Fruit fly (Drosophila melanogaster) whole organism, embryonic: ENCODE measurements around the gene Pgd.

Source experiments
- Abd-B ChIP-seq: fragments of 200-800 bp; sonication (Bioruptor generic); optimal IDR thresholded peaks from 2 replicates; lab custom pipeline; 2018; ENCODE audit warnings: missing biosample characterization, mild to moderate bottlenecking, missing genetic modification characterization, moderate library complexity
- Ada2b ChIP-seq: fragments of 200-800 bp; sonication (Bioruptor generic); IDR thresholded peaks from 2 replicates; pipeline ENCODE4 v1.3.6; 2022; ENCODE audit warnings: missing biosample characterization, missing genetic modification characterization
- Antp ChIP-seq: fragments of 200-800 bp; sonication (Bioruptor generic); optimal IDR thresholded peaks from 3 replicates; lab custom pipeline; 2016; ENCODE audit warnings: missing biosample characterization, missing genetic modification characterization
- CG10147 ChIP-seq: fragments of 200-800 bp; sonication (Bioruptor generic); optimal IDR thresholded peaks from 2 replicates; lab custom pipeline; 2019; ENCODE audit warnings: missing biosample characterization, mild to moderate bottlenecking, missing genetic modification characterization, moderate library complexity
- CG10267 ChIP-seq: fragments of 200-800 bp; sonication (Bioruptor generic); optimal IDR thresholded peaks from 2 replicates; lab custom pipeline; 2018; ENCODE audit warnings: missing biosample characterization, mild to moderate bottlenecking, missing genetic modification characterization, moderate library complexity
- CG10274 ChIP-seq: fragments of 200-800 bp; sonication (Bioruptor generic); optimal IDR thresholded peaks from 3 replicates; lab custom pipeline; 2017; ENCODE audit warnings: missing biosample characterization, mild to moderate bottlenecking, missing genetic modification characterization
- CG11093 ChIP-seq: fragments of 200-800 bp; sonication (Bioruptor generic); IDR thresholded peaks from 3 replicates; pipeline ENCODE4 v1.3.6; 2022; ENCODE audit warnings: missing biosample characterization, missing genetic modification characterization
- CG12219 ChIP-seq: fragments of 200-800 bp; sonication (Bioruptor generic); optimal IDR thresholded peaks from 3 replicates; lab custom pipeline; 2018; ENCODE audit warnings: missing biosample characterization, mild to moderate bottlenecking, missing genetic modification characterization
- CG12769 ChIP-seq: fragments of 200-800 bp; sonication (Bioruptor generic); optimal IDR thresholded peaks from 2 replicates; lab custom pipeline; 2019; ENCODE audit warnings: missing biosample characterization, mild to moderate bottlenecking, missing genetic modification characterization, moderate library complexity
- CG13296 ChIP-seq: fragments of 200-800 bp; sonication (Bioruptor generic); optimal IDR thresholded peaks from 3 replicates; lab custom pipeline; 2018; ENCODE audit warnings: missing biosample characterization, mild to moderate bottlenecking, missing genetic modification characterization
- CG13775 ChIP-seq: fragments of 200-800 bp; sonication (Bioruptor generic); optimal IDR thresholded peaks from 3 replicates; lab custom pipeline; 2017; ENCODE audit warnings: missing biosample characterization, mild to moderate bottlenecking, missing genetic modification characterization
- CG14050 ChIP-seq: fragments of 200-800 bp; sonication (Bioruptor generic); IDR thresholded peaks from 3 replicates; pipeline ENCODE4 v1.3.6; 2022; ENCODE audit warnings: missing biosample characterization, missing genetic modification characterization
- CG1602 ChIP-seq: fragments of 200-800 bp; sonication (Bioruptor generic); optimal IDR thresholded peaks from 3 replicates; lab custom pipeline; 2016; ENCODE audit warnings: missing biosample characterization, missing genetic modification characterization
- CG1832 ChIP-seq: fragments of 200-800 bp; sonication (Bioruptor generic); optimal IDR thresholded peaks from 2 replicates; lab custom pipeline; 2017; ENCODE audit warnings: missing biosample characterization, mild to moderate bottlenecking, missing genetic modification characterization, inconsistent platforms
- CG2116 ChIP-seq: fragments of 200-800 bp; sonication (Bioruptor generic); optimal IDR thresholded peaks from 3 replicates; lab custom pipeline; 2018; ENCODE audit warnings: missing biosample characterization, mild to moderate bottlenecking, missing genetic modification characterization
- CG3281 ChIP-seq: fragments of 200-800 bp; sonication (Bioruptor generic); optimal IDR thresholded peaks from 3 replicates; lab custom pipeline; 2017; ENCODE audit warnings: missing biosample characterization, mild to moderate bottlenecking, missing genetic modification characterization
- CG33557 ChIP-seq: fragments of 200-800 bp; sonication (Bioruptor generic); optimal IDR thresholded peaks from 2 replicates; lab custom pipeline; 2019; ENCODE audit warnings: missing biosample characterization, mild to moderate bottlenecking, missing genetic modification characterization, moderate library complexity
- CG3407 ChIP-seq: fragments of 200-800 bp; sonication (Bioruptor generic); optimal IDR thresholded peaks from 2 replicates; lab custom pipeline; 2018; ENCODE audit warnings: missing biosample characterization, mild to moderate bottlenecking, missing genetic modification characterization
- CG43689 ChIP-seq: fragments of 200-800 bp; sonication (Bioruptor generic); IDR thresholded peaks from 2 replicates; pipeline ENCODE4 v1.3.6; 2022; ENCODE audit warnings: missing biosample characterization, missing genetic modification characterization
- CG6854 ChIP-seq: fragments of 200-800 bp; sonication (Bioruptor generic); optimal IDR thresholded peaks from 3 replicates; lab custom pipeline; 2017; ENCODE audit warnings: missing biosample characterization, mild to moderate bottlenecking, missing genetic modification characterization
- CG7556 ChIP-seq: fragments of 200-800 bp; sonication (Bioruptor generic); optimal IDR thresholded peaks from 2 replicates; lab custom pipeline; 2017; ENCODE audit warnings: missing biosample characterization, mild to moderate bottlenecking, missing genetic modification characterization
- CHES-1-like ChIP-seq: fragments of 200-800 bp; sonication (Bioruptor generic); optimal IDR thresholded peaks from 2 replicates; lab custom pipeline; 2016; ENCODE audit warnings: missing biosample characterization, missing genetic modification characterization
- Chrac-16 ChIP-seq: fragments of 200-800 bp; sonication (Bioruptor generic); optimal IDR thresholded peaks from 3 replicates; lab custom pipeline; 2016; ENCODE audit warnings: missing biosample characterization, missing genetic modification characterization
- CkIIα-i1 ChIP-seq: fragments of 200-800 bp; sonication (Bioruptor generic); IDR thresholded peaks from 2 replicates; pipeline ENCODE4 v1.3.6; 2022; ENCODE audit warnings: missing biosample characterization, missing genetic modification characterization
- D19A ChIP-seq: fragments of 200-800 bp; optimal IDR thresholded peaks from 3 replicates; lab custom pipeline; 2019; ENCODE audit warnings: missing biosample characterization, mild to moderate bottlenecking, missing genetic modification characterization, moderate library complexity
- Dip3 ChIP-seq: fragments of 200-800 bp; sonication (Bioruptor generic); optimal IDR thresholded peaks from 3 replicates; lab custom pipeline; 2016; ENCODE audit warnings: missing biosample characterization, missing genetic modification characterization
- GATAe ChIP-seq: fragments of 200-800 bp; sonication (Bioruptor generic); conservative IDR thresholded peaks from 2 replicates; pipeline ENCODE4 v1.3.6; 2022; ENCODE audit warnings: missing biosample characterization, missing genetic modification characterization
- HHEX ChIP-seq: fragments of 200-800 bp; sonication (Bioruptor generic); optimal IDR thresholded peaks from 3 replicates; lab custom pipeline; 2017; ENCODE audit warnings: missing biosample characterization, mild to moderate bottlenecking, missing genetic modification characterization, missing genetic modification reagents
- HLHmδ ChIP-seq: fragments of 200-800 bp; sonication (Bioruptor generic); optimal IDR thresholded peaks from 2 replicates; lab custom pipeline; 2018; ENCODE audit warnings: missing biosample characterization, mild to moderate bottlenecking, missing genetic modification characterization, moderate library complexity
- Hr51 ChIP-seq, 2 experiments: fragments of 200-800 bp; sonication (Bioruptor generic); optimal IDR thresholded peaks; 2 replicates in 1 of 2; 3 replicates in 1 of 2; lab custom pipeline; 2016 to 2018; ENCODE audit warnings: missing biosample characterization in 2 of 2, missing genetic modification characterization in 2 of 2, mild to moderate bottlenecking in 1 of 2, moderate library complexity in 1 of 2
- MESR4 ChIP-seq: fragments of 200-800 bp; sonication (Bioruptor generic); optimal IDR thresholded peaks from 2 replicates; lab custom pipeline; 2018; ENCODE audit warnings: missing biosample characterization, mild to moderate bottlenecking, missing genetic modification characterization, moderate library complexity
- Myb ChIP-seq: fragments of 200-800 bp; sonication (Bioruptor generic); optimal IDR thresholded peaks from 2 replicates; lab custom pipeline; 2016; ENCODE audit warnings: missing biosample characterization, missing genetic modification characterization
- Nf-YB ChIP-seq: fragments of 200-800 bp; sonication (Bioruptor generic); optimal IDR thresholded peaks from 3 replicates; lab custom pipeline; 2019; ENCODE audit warnings: missing biosample characterization, mild to moderate bottlenecking, missing genetic modification characterization, moderate library complexity
- PHDP ChIP-seq: fragments of 200-800 bp; sonication (Bioruptor generic); optimal IDR thresholded peaks from 3 replicates; lab custom pipeline; 2018; ENCODE audit warnings: missing biosample characterization, mild to moderate bottlenecking, missing genetic modification characterization, moderate library complexity
- Sin3A ChIP-seq: fragments of >200 bp; optimal IDR thresholded peaks from 2 replicates; lab custom pipeline; 2018
- Sox102F ChIP-seq: fragments of 200-800 bp; sonication (Bioruptor generic); optimal IDR thresholded peaks from 2 replicates; lab custom pipeline; 2018; ENCODE audit warnings: missing biosample characterization, mild to moderate bottlenecking, missing genetic modification characterization, moderate library complexity
- Stat92E ChIP-seq, 3 experiments: fragments of >200 bp in 2 of 3; fragments of 200-800 bp in 1 of 3; sonication (Bioruptor generic) in 1 of 3; optimal IDR thresholded peaks; 2 replicates each; lab custom pipeline; 2017 to 2019; ENCODE audit warnings: missing biosample characterization in 3 of 3, missing genetic modification characterization in 3 of 3, mild to moderate bottlenecking in 1 of 3, moderate library complexity in 1 of 3
- ci ChIP-seq: fragments of 200-800 bp; sonication (Bioruptor generic); IDR thresholded peaks from 3 replicates; pipeline ENCODE4 v1.3.6; 2022; ENCODE audit warnings: missing biosample characterization, missing genetic modification characterization
- gce ChIP-seq: fragments of 200-800 bp; sonication (Bioruptor generic); IDR thresholded peaks from 3 replicates; pipeline ENCODE4 v1.3.6; 2022; ENCODE audit warnings: missing biosample characterization, missing genetic modification characterization
- grn ChIP-seq: fragments of 200-800 bp; sonication (Bioruptor generic); optimal IDR thresholded peaks from 3 replicates; lab custom pipeline; 2017; ENCODE audit warnings: missing biosample characterization, missing genetic modification characterization
- hth ChIP-seq: fragments of >200 bp; optimal IDR thresholded peaks from 2 replicates; lab custom pipeline; 2017; ENCODE audit warnings: inconsistent platforms
- jing ChIP-seq: fragments of 200-800 bp; sonication (Bioruptor generic); optimal IDR thresholded peaks from 2 replicates; lab custom pipeline; 2018; ENCODE audit warnings: missing biosample characterization, mild to moderate bottlenecking, missing genetic modification characterization
- lov ChIP-seq, 2 experiments: fragments of 200-800 bp in 1 of 2; fragments of >200 bp in 1 of 2; sonication (Bioruptor generic) in 1 of 2; IDR thresholded peaks in 1 of 2; optimal IDR thresholded peaks in 1 of 2; 2 replicates in 1 of 2; 3 replicates in 1 of 2; pipeline versions ENCODE4 v1.3.6 to Lab custom; 2017 to 2022; ENCODE audit warnings: missing biosample characterization in 1 of 2, missing genetic modification characterization in 1 of 2
- prd ChIP-seq, 3 experiments: fragments of >200 bp in 2 of 3; fragments of 200-800 bp in 1 of 3; sonication (Bioruptor generic) in 1 of 3; optimal IDR thresholded peaks in 2 of 3; IDR thresholded peaks in 1 of 3; 2 replicates in 2 of 3; 3 replicates in 1 of 3; pipeline versions ENCODE4 v1.3.6 to Lab custom; 2017 to 2022; ENCODE audit warnings: missing biosample characterization in 1 of 3, missing genetic modification characterization in 1 of 3
- ranshi ChIP-seq: fragments of 200-800 bp; sonication (Bioruptor generic); IDR thresholded peaks from 2 replicates; pipeline ENCODE4 v1.3.6; 2022; ENCODE audit warnings: missing biosample characterization, missing genetic modification characterization
- rib ChIP-seq: fragments of 200-800 bp; sonication (Bioruptor generic); IDR thresholded peaks from 2 replicates; pipeline ENCODE4 v1.3.6; 2022; ENCODE audit warnings: missing biosample characterization, missing genetic modification characterization
- wek ChIP-seq: fragments of 200-800 bp; sonication (Bioruptor generic); optimal IDR thresholded peaks from 3 replicates; lab custom pipeline; 2018; ENCODE audit warnings: missing biosample characterization, mild to moderate bottlenecking, missing genetic modification characterization, moderate library complexity

The Pgd gene

dm6 chrX:2134965-2135758 lies 9.8 kb upstream of the Pgd start (continued):
- TF ChIP-seq jing (GFP tag; lab: Kevin White, UChicago), result peak; percentile 73
- TF ChIP-seq GATAe (GFP tag; lab: Robert Waterston, UW), result no peak
- TF ChIP-seq Dip3 (GFP tag; lab: Kevin White, UChicago), result peak; percentile 82
- TF ChIP-seq grn (GFP tag; lab: Kevin White, UChicago), result peak; percentile 34
- TF ChIP-seq HHEX, result peak; percentile 92
- peak; percentile 86 for TF ChIP-seq CG10267 (tag; lab: Kevin White, UChicago)
- TF ChIP-seq Stat92E (GFP tag; optimal IDR thresholded peaks at IDR 0.05; lab: Kevin White, UChicago), result peak in 1 of 3 experiments; percentile 52
- peak; percentile 49 for TF ChIP-seq CG1832 (GFP tag; lab: Kevin White, UChicago)
- peak; percentile 76 for TF ChIP-seq CG13775
- peak; percentile 87 for TF ChIP-seq CG10147
- peak; percentile 86 for TF ChIP-seq CG12219 (GFP tag; lab: Kevin White, UChicago)
- peak; percentile 91 for TF ChIP-seq CG33557 (GFP tag; lab: Kevin White, UChicago)
- peak; percentile 77 for TF ChIP-seq Chrac-16 (GFP tag; lab: Kevin White, UChicago)
- peak; percentile 90 for TF ChIP-seq Ada2b
- TF ChIP-seq gce, result peak; percentile 76
- no peak for TF ChIP-seq CG43689 (GFP tag; lab: Robert Waterston, UW)
- no peak for TF ChIP-seq lov (optimal IDR thresholded peaks at IDR 0.05; lab: Kevin White, UChicago)
- TF ChIP-seq lov (GFP tag; IDR thresholded peaks at IDR 0.05; lab: Robert Waterston, UW), result 0 out of 3 replicates have a peak, but pooled peaks have one; percentile 57
- TF ChIP-seq wek (GFP tag; lab: Kevin White, UChicago), result peak; percentile 71
- TF ChIP-seq CG11093 (GFP tag; lab: Robert Waterston, UW), result peak; percentile 55; the same call in 2 of the 3 replicates
- TF ChIP-seq CG3407, result peak; percentile 67
- TF ChIP-seq CG12769 (tag; lab: Kevin White, UChicago), result peak; percentile 90
- TF ChIP-seq Myb, result peak; percentile 59
- TF ChIP-seq Antp (GFP tag; lab: Kevin White, UChicago), result peak; percentile 78
- TF ChIP-seq CkIIα-i1, result no peak
- TF ChIP-seq Hr51 (GFP tag; optimal IDR thresholded peaks at IDR 0.05; lab: Kevin White, UChicago), result peak; percentile 65 to 92
- peak; percentile 87 for TF ChIP-seq ci (GFP tag; lab: Robert Waterston, UW)
- peak; percentile 94 for TF ChIP-seq CG7556 (GFP tag; lab: Kevin White, UChicago)
- peak; percentile 93 for TF ChIP-seq CG6854
- TF ChIP-seq CG13296, result peak; percentile 95
- TF ChIP-seq Sox102F (GFP tag; lab: Kevin White, UChicago), result peak; percentile 90
- TF ChIP-seq Abd-B (GFP tag; lab: Kevin White, UChicago), result peak; percentile 75
- TF ChIP-seq CG3281 (GFP tag; lab: Kevin White, UChicago), result peak; percentile 94
- TF ChIP-seq rib (GFP tag; lab: Robert Waterston, UW), result peak; percentile 8; the same call in 1 of the 2 replicates
- TF ChIP-seq CHES-1-like (GFP tag; lab: Kevin White, UChicago), result peak; percentile 75
- peak; percentile 79 for TF ChIP-seq CG14050 (GFP tag; lab: Robert Waterston, UW)
- TF ChIP-seq D19A (tag; lab: Kevin White, UChicago), result peak; percentile 89
- peak; percentile 80 for TF ChIP-seq CG10274
- peak; percentile 41 for TF ChIP-seq hth (lab: Kevin White, UChicago)
- peak; percentile 94 for TF ChIP-seq PHDP (tag; lab: Kevin White, UChicago)
- TF ChIP-seq MESR4 (GFP tag; lab: Kevin White, UChicago), result peak; percentile 17
- peak; percentile 81 for TF ChIP-seq ranshi (GFP tag; lab: Robert Waterston, UW)
- no peak for TF ChIP-seq prd (optimal IDR thresholded peaks at IDR 0.05; lab: Kevin White, UChicago)
- TF ChIP-seq prd (GFP tag; IDR thresholded peaks at IDR 0.05; lab: Robert Waterston, UW), result peak; percentile 91
- TF ChIP-seq Nf-YB (GFP tag; lab: Kevin White, UChicago), result peak; percentile 74
- TF ChIP-seq HLHmδ (GFP tag; lab: Kevin White, UChicago), result peak; percentile 37
- peak; percentile 84 for TF ChIP-seq CG1602 (GFP tag; lab: Kevin White, UChicago)
- TF ChIP-seq CG2116 (GFP tag; lab: Kevin White, UChicago), result peak; percentile 59
- no peak for TF ChIP-seq Sin3A (lab: Kevin White, UChicago)
